Worm (Caenorhabditis elegans): ENCODE results near the gene mam-1.

DNA sequence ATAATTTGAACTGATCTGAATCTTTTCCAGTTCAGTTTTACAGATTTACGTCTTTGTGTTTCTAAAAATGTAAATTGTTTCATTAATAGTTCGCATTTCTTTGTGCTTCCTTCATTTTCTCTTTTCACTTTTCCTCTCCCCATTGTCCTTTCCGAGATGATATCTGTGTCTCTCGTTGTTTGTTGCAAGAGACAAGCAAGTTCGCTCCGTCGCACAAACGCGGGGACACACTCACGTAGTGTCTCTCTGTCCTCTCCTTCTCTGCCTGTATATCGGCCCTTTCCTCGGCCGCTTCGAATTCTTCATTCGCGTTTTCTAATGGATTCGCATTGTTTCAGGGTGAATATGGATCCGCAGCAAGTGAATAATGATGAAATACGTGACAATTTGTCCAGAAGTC is 11.3 kb downstream of the mam-1 start, which contains the start of gene ZC13.1:
- TF ChIP-seq ztf-18 (tag; optimal IDR thresholded peaks at IDR 0.05) (no peak), Y53F4B.3 (GFP tag; IDR thresholded peaks at IDR 0.05) (no peak), somi-1 (GFP tag; optimal IDR thresholded peaks at IDR 0.05) (no peak), ama-1 (optimal IDR thresholded peaks at IDR 0.05) (no peak), ama-1 (GFP tag; optimal IDR thresholded peaks at IDR 0.05) (no peak), snpc-4 (GFP tag; optimal IDR thresholded peaks at IDR 0.05) (no peak), snpc-4 (tag; optimal IDR thresholded peaks at IDR 0.05) (no peak), B0336.3 (GFP tag; IDR thresholded peaks at IDR 0.05) (no peak), Y95B8A.8 (GFP tag; IDR thresholded peaks at IDR 0.05) (no peak), let-607 (tag; optimal IDR thresholded peaks at IDR 0.05) (no peak), dpl-1 (GFP tag; optimal IDR thresholded peaks at IDR 0.05) (no peak)

All from whole organism, young adult.